Worm (Caenorhabditis elegans): ENCODE data around the gene fbxa-24.

The fbxa-24 gene

DNA sequence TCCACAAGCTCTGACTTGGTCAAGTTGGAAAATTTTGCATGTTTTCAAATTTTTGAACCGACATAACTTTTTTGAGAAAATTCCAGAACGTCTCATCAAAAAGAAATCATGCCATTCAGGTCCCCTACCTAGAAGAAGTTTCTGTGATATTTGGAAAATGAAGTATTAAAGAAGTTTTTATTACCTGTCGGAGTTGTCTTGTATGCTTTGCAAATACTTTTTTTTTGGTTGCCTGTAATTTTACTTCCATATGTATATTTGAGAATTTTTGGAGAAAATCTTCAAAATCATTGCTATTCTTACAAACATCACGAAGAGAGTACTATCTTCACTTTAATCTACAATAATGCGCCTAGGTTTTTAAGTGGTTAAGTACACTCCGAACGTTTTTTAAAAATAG is 34.3 kb downstream of the fbxa-24 start, which contains the start of gene nhr-72:
Gene nhr-72, minus strand, starts transcription at position 101 of the 400 bp plus-strand sequence.
- no peak for TF ChIP-seq unc-62 (GFP tag; optimal IDR thresholded peaks at IDR 0.05)

ce11 chrII:3852654-3853053 is 36.3 kb downstream of the fbxa-24 start, which contains the start of gene nhr-257:
TSS of gene nhr-257 (plus strand) at chrII:3852954.
- TF ChIP-seq unc-62 (GFP tag; optimal IDR thresholded peaks at IDR 0.05): no peak

- TF ChIP-seq unc-62 (GFP tag; optimal IDR thresholded peaks at IDR 0.05): no peak
Measured at ce11 chrII:3860826-3861225, 44.5 kb downstream of the fbxa-24 start, which contains the start of gene oac-11. TSS of gene oac-11 (minus strand) at chrII:3860926.

DNA sequence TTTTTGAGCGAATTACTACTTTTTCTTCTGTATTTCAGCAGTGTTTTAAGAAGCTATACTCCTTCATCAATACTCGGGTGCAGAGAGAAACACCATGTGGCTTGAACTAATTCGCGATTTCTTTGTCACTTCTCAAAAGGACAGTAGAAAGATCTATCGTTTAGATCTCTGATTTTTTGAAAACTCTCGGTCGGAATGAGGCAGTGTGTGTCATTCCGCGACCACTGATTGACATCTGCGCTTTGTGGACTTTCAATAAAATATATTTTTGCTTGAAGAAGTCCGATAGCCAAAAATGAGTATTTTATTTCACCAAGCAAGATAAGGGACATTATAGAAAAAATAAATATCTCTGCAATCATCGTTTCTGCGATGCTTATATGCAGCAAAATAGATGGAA is 45.7 kb downstream of the fbxa-24 start:
- no peak for TF ChIP-seq unc-62 (GFP tag; optimal IDR thresholded peaks at IDR 0.05)

- TF ChIP-seq unc-62 (GFP tag; optimal IDR thresholded peaks at IDR 0.05): no peak
Measured at ce11 chrII:3864652-3865051, 48.3 kb downstream of the fbxa-24 start, which contains the start of gene nhr-261. TSS of gene nhr-261 (minus strand) at chrII:3864752.
